Fruit fly (Drosophila melanogaster) ovary, adult (tissue): ENCODE measurements around the gene Rhau.

Source experiments
- CG17801 ChIP-seq: fragments of 200-800 bp; optimal IDR thresholded peaks from 2 replicates; lab custom pipeline; 2019; ENCODE audit warnings: missing biosample characterization, mild to moderate bottlenecking, missing genetic modification characterization, moderate library complexity; ENCODE audit not compliant: partially characterized antibody

Rhau gene

dm6 chr2L:20787271-20787791 lies 29.5 kb upstream of the Rhau start, which contains the start of gene Pomp:
Gene Pomp (plus strand): TSS chr2L:20787656.
- TF ChIP-seq CG17801 (GFP tag; lab: Kevin White, UChicago): peak; percentile 32

DNA sequence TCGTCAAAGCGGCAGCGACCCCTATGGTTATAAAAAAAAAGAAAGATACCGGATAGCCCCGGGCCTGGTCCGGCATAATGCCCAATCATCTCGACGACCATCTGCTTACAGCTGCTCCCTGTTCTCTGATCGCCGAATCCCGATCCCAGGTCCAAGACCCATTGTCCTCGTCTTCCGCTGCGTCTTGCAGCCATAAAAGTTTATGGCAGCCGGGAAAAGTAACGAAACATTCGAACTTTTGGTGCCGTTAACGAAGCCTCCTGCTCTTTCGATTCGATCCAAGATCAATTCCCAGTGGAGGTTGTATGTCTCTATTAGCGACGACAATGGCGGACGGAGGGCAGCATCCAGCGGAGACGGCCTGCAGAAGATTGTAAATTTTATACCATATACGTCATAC lies 27.5 kb upstream of the Rhau start:
- TF ChIP-seq CG17801 (GFP tag; lab: Kevin White, UChicago): no peak

dm6 chr2L:20783908-20784307 lies 26.1 kb upstream of the Rhau start:
- TF ChIP-seq CG17801 (GFP tag; lab: Kevin White, UChicago): no peak

DNA sequence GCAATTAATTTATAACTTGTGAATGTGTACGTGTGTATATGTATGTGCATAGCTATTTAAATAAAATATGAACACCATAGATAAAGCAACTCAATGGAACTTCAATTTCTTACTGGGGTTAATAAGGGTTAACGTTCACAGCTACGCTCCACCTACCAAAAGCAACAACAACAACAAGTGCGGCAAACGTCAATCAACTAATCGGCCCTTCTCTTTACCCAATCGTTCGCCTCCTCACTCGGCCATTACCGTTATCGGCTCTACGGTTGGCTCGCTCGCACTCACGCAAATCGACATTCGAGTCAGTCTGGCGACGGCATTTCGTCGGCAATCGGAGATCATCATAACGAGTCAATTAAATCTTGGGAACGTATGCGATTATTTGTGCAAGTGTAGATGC lies 25.3 kb upstream of the Rhau start:
- no peak for TF ChIP-seq CG17801 (GFP tag; lab: Kevin White, UChicago)

dm6 chr2L:20780768-20781167 lies 23.0 kb upstream of the Rhau start:
- TF ChIP-seq CG17801 (GFP tag; lab: Kevin White, UChicago): no peak

- TF ChIP-seq CG17801 (GFP tag; lab: Kevin White, UChicago): no peak
Measured at dm6 chr2L:20778380-20778779, 20.6 kb upstream of the Rhau start.

dm6 chr2L:20776940-20777502 lies 19.2 kb upstream of the Rhau start:
- TF ChIP-seq CG17801 (GFP tag; lab: Kevin White, UChicago): no peak

dm6 chr2L:20775941-20776340 lies 18.2 kb upstream of the Rhau start:
- no peak for TF ChIP-seq CG17801 (GFP tag; lab: Kevin White, UChicago)

- no peak for TF ChIP-seq CG17801 (GFP tag; lab: Kevin White, UChicago)
Measured at dm6 chr2L:20774464-20774863, 16.7 kb upstream of the Rhau start.

DNA sequence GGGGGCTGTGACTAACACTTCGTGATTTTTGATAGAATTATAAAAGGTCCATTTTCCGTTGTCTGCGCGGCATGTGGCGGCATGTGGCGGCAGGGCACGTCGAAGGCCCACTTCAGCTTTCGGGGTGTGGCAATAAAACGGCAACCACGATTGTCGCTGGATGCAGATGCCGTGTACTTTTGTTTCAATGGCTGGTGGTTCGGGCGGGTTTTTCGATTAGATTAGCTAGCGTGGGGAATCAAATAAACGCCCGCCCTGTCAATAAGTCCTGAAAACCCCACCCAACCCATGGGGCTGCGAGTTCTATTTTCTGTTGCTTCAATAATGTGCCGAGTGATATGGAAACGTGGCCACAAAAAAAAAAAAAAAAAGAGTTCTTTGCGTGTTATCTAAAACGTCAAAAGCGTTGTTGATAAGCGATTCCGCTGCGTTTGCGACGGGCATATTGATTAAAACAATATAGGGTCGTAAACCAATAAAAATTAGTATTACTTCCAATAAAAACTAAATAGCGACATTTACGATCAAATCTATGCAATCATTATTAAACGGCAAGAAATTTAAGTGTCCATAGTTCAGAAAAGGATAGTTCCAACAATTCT lies 15.8 kb upstream of the Rhau start:
- TF ChIP-seq CG17801 (GFP tag; lab: Kevin White, UChicago): peak; percentile 16

DNA sequence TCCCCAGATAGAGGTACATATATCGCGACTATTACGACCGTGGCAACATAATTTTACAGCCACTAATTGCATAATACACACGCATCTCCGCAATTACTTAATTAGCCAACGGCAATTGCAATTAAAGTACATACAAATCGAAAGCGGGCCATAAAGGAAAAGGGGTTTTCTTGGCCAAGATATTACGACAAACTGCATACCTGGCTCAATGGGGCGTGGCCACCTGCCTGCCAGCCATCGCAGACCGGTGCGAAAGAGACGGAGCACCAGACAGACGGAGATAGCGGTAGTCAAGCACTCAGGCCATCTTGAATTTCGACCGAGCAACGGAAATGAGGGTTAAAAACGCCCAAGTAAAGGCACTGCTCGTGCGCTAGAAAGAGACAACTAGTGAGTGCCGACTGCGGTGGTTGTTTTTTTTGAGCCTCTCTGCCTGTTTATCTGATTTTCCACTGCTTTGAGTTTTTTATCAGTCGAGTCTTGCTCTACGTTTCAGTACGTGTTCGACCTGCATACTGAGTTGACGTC lies 12.5 kb upstream of the Rhau start, which contains the start of gene cad:
cad (plus strand) TSS at position 490 of the 528 bp plus-strand sequence.
- peak; percentile 10 for TF ChIP-seq CG17801 (GFP tag; lab: Kevin White, UChicago)

dm6 chr2L:20768568-20769071 lies 10.8 kb upstream of the Rhau start:
- TF ChIP-seq CG17801 (GFP tag; lab: Kevin White, UChicago): no peak

DNA sequence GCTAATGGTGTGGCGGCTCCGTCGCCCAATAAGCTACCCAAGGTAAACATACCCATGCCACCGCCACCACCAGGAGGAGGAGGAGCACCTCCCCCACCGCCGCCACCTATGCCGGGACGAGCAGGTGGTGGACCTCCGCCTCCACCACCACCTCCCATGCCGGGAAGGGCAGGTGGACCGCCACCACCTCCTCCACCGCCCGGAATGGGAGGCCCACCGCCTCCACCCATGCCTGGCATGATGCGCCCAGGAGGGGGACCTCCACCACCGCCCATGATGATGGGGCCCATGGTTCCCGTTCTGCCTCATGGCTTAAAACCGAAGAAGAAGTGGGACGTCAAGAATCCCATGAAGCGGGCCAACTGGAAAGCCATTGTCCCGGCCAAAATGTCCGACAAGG lies 6.9 kb upstream of the Rhau start:
- no peak for TF ChIP-seq CG17801 (GFP tag; lab: Kevin White, UChicago)

DNA sequence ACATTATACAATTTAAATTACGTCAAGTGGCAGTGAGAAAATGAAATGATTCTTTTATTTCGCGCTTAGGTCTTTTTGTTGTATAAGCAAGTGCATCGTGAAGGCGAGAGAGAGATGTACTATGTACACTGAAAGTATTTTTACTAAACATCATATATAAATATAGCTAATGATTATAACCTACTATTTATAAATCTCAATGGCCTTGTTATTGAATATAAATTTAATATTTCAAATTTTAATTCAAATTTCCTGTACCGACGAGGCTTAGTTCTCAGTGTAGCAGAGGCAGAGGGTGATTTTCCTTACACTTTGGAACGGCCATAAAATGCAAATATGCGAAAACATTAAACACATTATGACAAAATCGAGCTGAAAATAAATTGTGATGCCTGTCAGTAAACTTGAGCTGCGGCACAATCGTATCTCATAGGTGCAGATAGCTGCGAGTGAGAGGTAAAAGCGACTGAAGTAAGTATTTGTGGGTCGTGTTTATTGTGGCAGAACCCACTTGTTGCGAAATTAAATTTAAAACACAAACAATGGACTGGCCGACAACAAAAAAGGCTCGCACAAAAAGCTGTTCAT lies 4.3 kb upstream of the Rhau start:
- peak; percentile 96 for TF ChIP-seq CG17801 (GFP tag; lab: Kevin White, UChicago)

DNA sequence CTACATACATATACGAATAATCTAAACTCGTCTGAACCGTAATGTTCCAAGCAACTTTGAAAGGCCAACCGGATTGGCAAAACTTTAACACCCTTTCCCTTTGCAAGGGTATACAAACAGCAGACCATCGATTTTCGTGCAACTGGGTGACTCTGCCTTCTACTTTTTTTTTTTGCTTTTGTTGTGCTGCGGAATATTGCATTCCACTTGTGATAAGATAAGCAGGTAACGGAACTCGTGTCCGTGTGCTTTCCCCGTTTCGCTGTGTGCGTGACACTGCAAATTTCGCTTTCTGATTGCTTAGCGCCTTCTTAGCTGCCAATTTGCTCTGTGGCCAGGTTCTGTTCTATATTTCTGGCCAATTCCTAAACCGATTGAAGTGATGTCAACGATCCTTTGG lies 3.2 kb upstream of the Rhau start:
- TF ChIP-seq CG17801 (GFP tag; lab: Kevin White, UChicago): no peak
